Fruit fly (Drosophila melanogaster): ENCODE results near the gene Stat92E.

Stat92E gene

dm6 chr3R:20555023-20555422 lies 2.9 kb upstream of the Stat92E start:
- TF ChIP-seq CG5204 (GFP tag; optimal IDR thresholded peaks at IDR 0.05), result no peak
- no peak for TF ChIP-seq CG11617 (GFP tag; optimal IDR thresholded peaks at IDR 0.05)
- peak; percentile 35 for TF ChIP-seq cic (GFP tag; optimal IDR thresholded peaks at IDR 0.05)
- no peak for TF ChIP-seq Crg-1 (GFP tag; optimal IDR thresholded peaks at IDR 0.05)
- TF ChIP-seq CG7045 (GFP tag; optimal IDR thresholded peaks at IDR 0.05), result peak; percentile 52
- TF ChIP-seq Hr96 (GFP tag; optimal IDR thresholded peaks at IDR 0.05), result peak; percentile 30
- no peak for TF ChIP-seq cnc (optimal IDR thresholded peaks at IDR 0.05)
- no peak for TF ChIP-seq toe (GFP tag; optimal IDR thresholded peaks at IDR 0.05)
- TF ChIP-seq CG12768 (GFP tag; optimal IDR thresholded peaks at IDR 0.05), result no peak
- TF ChIP-seq bab1 (GFP tag; optimal IDR thresholded peaks at IDR 0.05), result peak; percentile 71
- TF ChIP-seq ovo (GFP tag; optimal IDR thresholded peaks at IDR 0.05), result no peak
- no peak for TF ChIP-seq tj (GFP tag; optimal IDR thresholded peaks at IDR 0.05)
- peak; percentile 63 for TF ChIP-seq CG7101 (tag; optimal IDR thresholded peaks at IDR 0.05)
- TF ChIP-seq kay (GFP tag; ENCODE audit: borderline replicate concordance), result no peak
- TF ChIP-seq CG1620 (GFP tag; optimal IDR thresholded peaks at IDR 0.05), result no peak
- TF ChIP-seq CG14711 (tag; optimal IDR thresholded peaks at IDR 0.05), result peak; percentile 74
- no peak for TF ChIP-seq Mnt (GFP tag; optimal IDR thresholded peaks at IDR 0.05)
- TF ChIP-seq pad (GFP tag; optimal IDR thresholded peaks at IDR 0.05), result peak; percentile 44
- no peak for TF ChIP-seq Clk (GFP tag; optimal IDR thresholded peaks at IDR 0.05)
- TF ChIP-seq CG33017 (tag; optimal IDR thresholded peaks at IDR 0.05), result peak; percentile 63

dm6 chr3R:20554300-20554699 lies 2.2 kb upstream of the Stat92E start, which contains the start of gene att-ORFB:
Gene att-ORFB (minus strand): TSS chr3R:20554400.
- TF ChIP-seq CG7101 (tag; optimal IDR thresholded peaks at IDR 0.05) (no peak), toe (GFP tag; optimal IDR thresholded peaks at IDR 0.05) (no peak), cic (GFP tag; optimal IDR thresholded peaks at IDR 0.05) (no peak), Mnt (GFP tag; optimal IDR thresholded peaks at IDR 0.05) (no peak), bab1 (GFP tag; optimal IDR thresholded peaks at IDR 0.05) (no peak), CG12768 (GFP tag; optimal IDR thresholded peaks at IDR 0.05) (no peak), Hr96 (GFP tag; optimal IDR thresholded peaks at IDR 0.05) (no peak), CG11617 (GFP tag; optimal IDR thresholded peaks at IDR 0.05) (no peak), pad (GFP tag; optimal IDR thresholded peaks at IDR 0.05) (no peak), CG1620 (GFP tag; optimal IDR thresholded peaks at IDR 0.05) (no peak), Clk (GFP tag; optimal IDR thresholded peaks at IDR 0.05) (no peak), kay (GFP tag; ENCODE audit: borderline replicate concordance) (no peak), ovo (GFP tag; optimal IDR thresholded peaks at IDR 0.05) (no peak), CG33017 (tag; optimal IDR thresholded peaks at IDR 0.05) (no peak), CG14711 (tag; optimal IDR thresholded peaks at IDR 0.05) (no peak), CG5204 (GFP tag; optimal IDR thresholded peaks at IDR 0.05) (no peak), CG7045 (GFP tag; optimal IDR thresholded peaks at IDR 0.05) (no peak), cnc (optimal IDR thresholded peaks at IDR 0.05) (no peak), Crg-1 (GFP tag; optimal IDR thresholded peaks at IDR 0.05) (no peak), tj (GFP tag; optimal IDR thresholded peaks at IDR 0.05) (no peak)

dm6 chr3R:20551487-20552079 lies 528 bp downstream of the Stat92E start:
- TF ChIP-seq cnc (optimal IDR thresholded peaks at IDR 0.05), result no peak
- peak; percentile 15 for TF ChIP-seq CG12768 (GFP tag; optimal IDR thresholded peaks at IDR 0.05)

dm6 chr3R:20550632-20551486 lies 1.3 kb downstream of the Stat92E start:
- TF ChIP-seq Clk (GFP tag; optimal IDR thresholded peaks at IDR 0.05) (peak; percentile 23), tj (GFP tag; optimal IDR thresholded peaks at IDR 0.05) (no peak), CG7045 (GFP tag; optimal IDR thresholded peaks at IDR 0.05) (peak; percentile 52), CG33017 (tag; optimal IDR thresholded peaks at IDR 0.05) (peak; percentile 36), kay (GFP tag; ENCODE audit: borderline replicate concordance) (peak; percentile 73), Crg-1 (GFP tag; optimal IDR thresholded peaks at IDR 0.05) (peak; percentile 87), CG11617 (GFP tag; optimal IDR thresholded peaks at IDR 0.05) (no peak), CG14711 (tag; optimal IDR thresholded peaks at IDR 0.05) (peak; percentile 17), Hr96 (GFP tag; optimal IDR thresholded peaks at IDR 0.05) (peak; percentile 64), pad (GFP tag; optimal IDR thresholded peaks at IDR 0.05) (peak; percentile 12), ovo (GFP tag; optimal IDR thresholded peaks at IDR 0.05) (peak; percentile 72), Mnt (GFP tag; optimal IDR thresholded peaks at IDR 0.05) (peak; percentile 84), CG7101 (tag; optimal IDR thresholded peaks at IDR 0.05) (peak; percentile 75), CG12768 (GFP tag; optimal IDR thresholded peaks at IDR 0.05) (peak; percentile 90), cic (GFP tag; optimal IDR thresholded peaks at IDR 0.05) (peak; percentile 73), CG1620 (GFP tag; optimal IDR thresholded peaks at IDR 0.05) (no peak), toe (GFP tag; optimal IDR thresholded peaks at IDR 0.05) (no peak), bab1 (GFP tag; optimal IDR thresholded peaks at IDR 0.05) (peak; percentile 36), CG5204 (GFP tag; optimal IDR thresholded peaks at IDR 0.05) (no peak), cnc (optimal IDR thresholded peaks at IDR 0.05) (no peak)

dm6 chr3R:20549855-20550603 lies 2.1 kb downstream of the Stat92E start:
- TF ChIP-seq CG12768 (GFP tag; optimal IDR thresholded peaks at IDR 0.05) (peak; percentile 85), tj (GFP tag; optimal IDR thresholded peaks at IDR 0.05) (peak; percentile 97), Crg-1 (GFP tag; optimal IDR thresholded peaks at IDR 0.05) (no peak), CG5204 (GFP tag; optimal IDR thresholded peaks at IDR 0.05) (peak; percentile 77), cnc (optimal IDR thresholded peaks at IDR 0.05) (no peak), CG7101 (tag; optimal IDR thresholded peaks at IDR 0.05) (peak; percentile 86), CG1620 (GFP tag; optimal IDR thresholded peaks at IDR 0.05) (peak; percentile 79), cic (GFP tag; optimal IDR thresholded peaks at IDR 0.05) (peak; percentile 75), kay (GFP tag; ENCODE audit: borderline replicate concordance) (peak; percentile 65), Hr96 (GFP tag; optimal IDR thresholded peaks at IDR 0.05) (peak; percentile 44), CG11617 (GFP tag; optimal IDR thresholded peaks at IDR 0.05) (peak; percentile 90), toe (GFP tag; optimal IDR thresholded peaks at IDR 0.05) (peak; percentile 63), bab1 (GFP tag; optimal IDR thresholded peaks at IDR 0.05) (peak; percentile 85), pad (GFP tag; optimal IDR thresholded peaks at IDR 0.05) (peak; percentile 80), Mnt (GFP tag; optimal IDR thresholded peaks at IDR 0.05) (peak; percentile 77), CG14711 (tag; optimal IDR thresholded peaks at IDR 0.05) (peak; percentile 86), CG7045 (GFP tag; optimal IDR thresholded peaks at IDR 0.05) (peak; percentile 87), ovo (GFP tag; optimal IDR thresholded peaks at IDR 0.05) (peak; percentile 20), CG33017 (tag; optimal IDR thresholded peaks at IDR 0.05) (peak; percentile 91), Clk (GFP tag; optimal IDR thresholded peaks at IDR 0.05) (peak; percentile 78)
